Worm (Caenorhabditis elegans) whole organism, L1 larva: ENCODE measurements around the gene T11F9.10.

Experiments
- ces-1 ChIP-seq: fragments of 150-350 bp; optimal IDR thresholded peaks from 2 replicates; lab custom pipeline; 2014; ENCODE audit warnings: missing biosample characterization, missing genetic modification reagents, missing genetic modification characterization
- fkh-4 ChIP-seq: sonication (generic microtip); optimal IDR thresholded peaks from 2 replicates; lab custom pipeline; 2016; ENCODE audit warnings: missing compliant biosample characterization, missing genetic modification characterization, borderline replicate concordance
- fos-1 ChIP-seq: fragments of 150-350 bp; optimal IDR thresholded peaks from 2 replicates; lab custom pipeline; 2014; ENCODE audit warnings: missing biosample characterization, missing genetic modification characterization
- tlp-1 ChIP-seq: fragments of 150-350 bp; optimal IDR thresholded peaks from 2 replicates; lab custom pipeline; 2014; ENCODE audit warnings: missing biosample characterization, missing genetic modification characterization
- zip-4 ChIP-seq: fragments of 200-800 bp; sonication (Bioruptor generic); optimal IDR thresholded peaks from 2 replicates; lab custom pipeline; 2018; ENCODE audit warnings: mild to moderate bottlenecking, missing genetic modification characterization, moderate library complexity, missing compliant biosample characterization

ce11 chrV:11450257-11450656 is 36.5 kb upstream of the T11F9.10 start, which contains the start of gene col-156:
- TF ChIP-seq fkh-4 (no peak), ces-1 (GFP tag; lab: Kevin White, UChicago) (no peak), fos-1 (tag; lab: Kevin White, UChicago) (no peak), tlp-1 (tag; lab: Kevin White, UChicago) (no peak), zip-4 (no peak)
